Fruit fly (Drosophila melanogaster): ENCODE measurements around the gene CG2202.

Gene CG2202

dm6 chrX:10869045-10869444 lies 20.5 kb downstream of the CG2202 start, which contains the start of gene CG2157:
CG2157 (plus strand) TSS chrX:10869284.
- TF ChIP-seq CG2875 (GFP tag; optimal IDR thresholded peaks at IDR 0.05) (no peak), prd (optimal IDR thresholded peaks at IDR 0.05) (no peak), prd (GFP tag; IDR thresholded peaks at IDR 0.05) (no peak), stwl (tag; optimal IDR thresholded peaks at IDR 0.05) (no peak), Spps (tag; optimal IDR thresholded peaks at IDR 0.05) (no peak), vvl (GFP tag; IDR thresholded peaks at IDR 0.05) (no peak), maf-S (GFP tag; optimal IDR thresholded peaks at IDR 0.05) (no peak), Hr78 (GFP tag; optimal IDR thresholded peaks at IDR 0.05) (no peak), CG5180 (GFP tag; optimal IDR thresholded peaks at IDR 0.05) (peak; percentile 95), fd3F (GFP tag; optimal IDR thresholded peaks at IDR 0.05) (no peak), ken (GFP tag; IDR thresholded peaks at IDR 0.05) (0 out of 3 replicates have a peak, but pooled peaks have one; percentile 26)

- TF ChIP-seq CG5180 (GFP tag; optimal IDR thresholded peaks at IDR 0.05) (no peak), sug (tag; optimal IDR thresholded peaks at IDR 0.05) (peak; percentile 56), D19B (GFP tag; optimal IDR thresholded peaks at IDR 0.05) (no peak)
Measured at dm6 chrX:10876451-10876850, 27.9 kb downstream of the CG2202 start.

DNA sequence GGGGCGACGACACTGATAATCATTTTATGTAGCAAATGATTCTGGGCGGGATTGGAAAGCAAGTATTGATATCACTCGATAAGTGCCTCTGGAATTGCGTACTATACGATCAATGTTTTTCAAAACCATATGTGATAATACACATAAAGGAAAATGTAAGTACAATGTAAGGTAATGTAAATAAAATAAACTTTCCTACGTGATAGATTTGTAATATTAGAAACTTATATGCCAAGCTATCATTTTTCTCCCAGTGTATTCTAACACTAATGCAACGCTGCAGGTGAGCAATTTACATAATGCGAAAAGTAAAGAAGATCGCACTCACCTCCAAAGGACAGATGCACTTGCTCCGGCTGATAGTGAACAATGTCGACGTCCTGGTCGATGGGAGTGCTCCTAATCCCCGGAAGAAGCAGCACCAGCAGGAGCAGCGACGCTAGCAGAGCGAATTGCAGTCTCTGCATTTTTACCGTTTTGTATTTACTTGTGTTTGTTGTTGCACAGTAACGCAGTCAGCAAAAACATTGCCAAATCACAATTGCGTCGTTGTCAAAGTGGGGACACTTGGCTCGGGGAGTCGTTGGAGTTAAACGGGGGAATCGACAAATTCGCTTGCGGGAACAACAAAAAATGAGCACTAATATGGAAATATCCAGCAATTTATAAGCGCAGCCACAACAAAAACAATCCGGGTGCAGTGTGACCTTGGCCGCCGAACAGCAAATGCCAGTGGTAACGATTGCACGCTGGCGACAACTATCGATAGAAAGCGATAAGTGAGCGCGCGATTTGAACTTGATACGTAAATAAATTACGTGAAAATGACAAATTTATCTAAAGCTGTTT lies 28.8 kb downstream of the CG2202 start, which contains the start of gene CG1637:
Gene CG1637 (minus strand): TSS at position 807 of the 849 bp plus-strand sequence.
- TF ChIP-seq CG2202 (tag; optimal IDR thresholded peaks at IDR 0.05) (peak; percentile 3), zen2 (GFP tag; IDR thresholded peaks at IDR 0.05; ENCODE audit: partially characterized antibody) (peak; percentile 66), Dp (GFP tag; optimal IDR thresholded peaks at IDR 0.05) (peak; percentile 92), CG34224 (GFP tag; IDR thresholded peaks at IDR 0.05; ENCODE audit: partially characterized antibody) (peak; percentile 54), Drgx (GFP tag; IDR thresholded peaks at IDR 0.05) (peak; percentile 61), YL-1 (GFP tag; optimal IDR thresholded peaks at IDR 0.05) (peak; percentile 4), CG17328 (GFP tag; IDR thresholded peaks at IDR 0.05) (no peak), CG4730 (GFP tag; IDR thresholded peaks at IDR 0.05) (no peak), nmo (GFP tag; optimal IDR thresholded peaks at IDR 0.05) (no peak), tna (GFP tag; IDR thresholded peaks at IDR 0.05; ENCODE audit: partially characterized antibody) (0 out of 2 replicates have a peak, but pooled peaks have one; percentile 33), sima (GFP tag; optimal IDR thresholded peaks at IDR 0.05) (no peak), CG7271 (tag; optimal IDR thresholded peaks at IDR 0.05) (no peak), repo (GFP tag; optimal IDR thresholded peaks at IDR 0.05) (no peak), CG33557 (GFP tag; optimal IDR thresholded peaks at IDR 0.05) (no peak), MESR4 (GFP tag; optimal IDR thresholded peaks at IDR 0.05) (peak; percentile 64), Dip2 (GFP tag; IDR thresholded peaks at IDR 0.05) (no peak), CG16815 (GFP tag; optimal IDR thresholded peaks at IDR 0.05) (no peak), unc-4 (GFP tag; IDR thresholded peaks at IDR 0.05; ENCODE audit: partially characterized antibody) (peak; percentile 65), E2f2 (GFP tag; IDR thresholded peaks at IDR 0.05) (peak; percentile 93), sug (tag; optimal IDR thresholded peaks at IDR 0.05) (no peak), schlank (tag; optimal IDR thresholded peaks at IDR 0.05) (no peak), CG16813 (GFP tag; IDR thresholded peaks at IDR 0.05; ENCODE audit: partially characterized antibody) (peak; percentile 68), CG2129 (GFP tag; IDR thresholded peaks at IDR 0.05; ENCODE audit: partially characterized antibody) (no peak), crol (GFP tag; IDR thresholded peaks at IDR 0.05) (no peak), B-H2 (GFP tag; optimal IDR thresholded peaks at IDR 0.05) (no peak), dmrt11E (tag; optimal IDR thresholded peaks at IDR 0.05) (no peak), CG9797 (GFP tag; optimal IDR thresholded peaks at IDR 0.05) (peak; percentile 75), Sry-δ (GFP tag; optimal IDR thresholded peaks at IDR 0.05) (peak; percentile 64), BEAF-32 (GFP tag; optimal IDR thresholded peaks at IDR 0.05) (peak; percentile 75), CG13424 (tag; optimal IDR thresholded peaks at IDR 0.05) (no peak), Dref (GFP tag; IDR thresholded peaks at IDR 0.05) (peak; percentile 80), trem (tag; optimal IDR thresholded peaks at IDR 0.05) (peak; percentile 35), Deaf1 (tag; optimal IDR thresholded peaks at IDR 0.05) (no peak)
